Fruit fly (Drosophila melanogaster) whole organism, embryonic: Measurements from ENCODE around the gene klu.

ENCODE experiments used
- Adf1 ChIP-seq: fragments of 200-800 bp; sonication (Bioruptor generic); IDR thresholded peaks from 2 replicates; pipeline ENCODE4 v1.3.6; 2022; ENCODE audit warnings: missing biosample characterization, missing genetic modification characterization
- Aef1 ChIP-seq: fragments of 200-800 bp; sonication (Bioruptor generic); IDR thresholded peaks from 3 replicates; pipeline ENCODE4 v1.3.6; 2022; ENCODE audit warnings: missing biosample characterization, missing genetic modification characterization
- B-H2 ChIP-seq: fragments of 200-800 bp; sonication (Bioruptor generic); optimal IDR thresholded peaks from 2 replicates; lab custom pipeline; 2018; ENCODE audit warnings: missing biosample characterization, mild to moderate bottlenecking, missing genetic modification characterization
- Bgb ChIP-seq: fragments of 200-800 bp; sonication (Bioruptor generic); IDR thresholded peaks from 2 replicates; pipeline ENCODE4 v1.3.6; 2022; ENCODE audit warnings: missing biosample characterization, missing genetic modification characterization; ENCODE audit not compliant: partially characterized antibody
- CG10267 ChIP-seq: fragments of 200-800 bp; sonication (Bioruptor generic); optimal IDR thresholded peaks from 2 replicates; lab custom pipeline; 2018; ENCODE audit warnings: missing biosample characterization, mild to moderate bottlenecking, missing genetic modification characterization, moderate library complexity
- CG10654 ChIP-seq: fragments of 200-800 bp; sonication (Bioruptor generic); optimal IDR thresholded peaks from 2 replicates; lab custom pipeline; 2016; ENCODE audit warnings: missing biosample characterization, missing genetic modification characterization
- CG11093 ChIP-seq: fragments of 200-800 bp; sonication (Bioruptor generic); IDR thresholded peaks from 3 replicates; pipeline ENCODE4 v1.3.6; 2022; ENCODE audit warnings: missing biosample characterization, missing genetic modification characterization
- CG12744 ChIP-seq: fragments of 200-800 bp; sonication (Bioruptor generic); optimal IDR thresholded peaks from 2 replicates; lab custom pipeline; 2016; ENCODE audit warnings: missing biosample characterization, missing genetic modification characterization
- CG14860 ChIP-seq: fragments of 200-800 bp; sonication (Bioruptor generic); IDR thresholded peaks from 3 replicates; pipeline ENCODE4 v1.3.6; 2022; ENCODE audit warnings: missing biosample characterization, missing genetic modification characterization; ENCODE audit not compliant: partially characterized antibody
- CG16815 ChIP-seq: fragments of 200-800 bp; sonication (Bioruptor generic); optimal IDR thresholded peaks from 3 replicates; lab custom pipeline; 2017; ENCODE audit warnings: missing biosample characterization, mild to moderate bottlenecking, missing genetic modification characterization
- CG16863 ChIP-seq: fragments of 200-800 bp; sonication (Bioruptor generic); optimal IDR thresholded peaks from 3 replicates; lab custom pipeline; 2016; ENCODE audit warnings: missing biosample characterization, missing genetic modification characterization
- CG17361 ChIP-seq: fragments of 200-800 bp; sonication (Bioruptor generic); IDR thresholded peaks from 3 replicates; pipeline ENCODE4 v1.3.6; 2022; ENCODE audit warnings: missing biosample characterization, missing genetic modification characterization
- CG1832 ChIP-seq: fragments of 200-800 bp; sonication (Bioruptor generic); optimal IDR thresholded peaks from 2 replicates; lab custom pipeline; 2017; ENCODE audit warnings: missing biosample characterization, mild to moderate bottlenecking, missing genetic modification characterization, inconsistent platforms
- CG2199 ChIP-seq: fragments of 200-800 bp; sonication (Bioruptor generic); IDR thresholded peaks from 3 replicates; pipeline ENCODE4 v1.3.6; 2022; ENCODE audit warnings: missing biosample characterization, missing genetic modification characterization
- CG32767 ChIP-seq: fragments of 200-800 bp; sonication (Bioruptor generic); IDR thresholded peaks from 2 replicates; pipeline ENCODE4 v1.3.6; 2022; ENCODE audit warnings: missing biosample characterization, missing genetic modification characterization
- CG33213 ChIP-seq: fragments of 200-800 bp; sonication (Bioruptor generic); optimal IDR thresholded peaks from 3 replicates; lab custom pipeline; 2016; ENCODE audit warnings: missing biosample characterization, missing genetic modification characterization
- CG34224 ChIP-seq: fragments of 200-800 bp; sonication (Bioruptor generic); IDR thresholded peaks from 3 replicates; pipeline ENCODE4 v1.3.6; 2022; ENCODE audit warnings: missing biosample characterization, missing genetic modification characterization; ENCODE audit not compliant: partially characterized antibody
- CG43689 ChIP-seq: fragments of 200-800 bp; sonication (Bioruptor generic); IDR thresholded peaks from 2 replicates; pipeline ENCODE4 v1.3.6; 2022; ENCODE audit warnings: missing biosample characterization, missing genetic modification characterization
- CG4730 ChIP-seq: fragments of 200-800 bp; sonication (Bioruptor generic); IDR thresholded peaks from 2 replicates; pipeline ENCODE4 v1.3.6; 2022; ENCODE audit warnings: missing biosample characterization, missing genetic modification characterization
- CG7745 ChIP-seq: fragments of 200-800 bp; sonication (Bioruptor generic); optimal IDR thresholded peaks from 2 replicates; lab custom pipeline; 2018; ENCODE audit warnings: missing biosample characterization, mild to moderate bottlenecking, missing genetic modification characterization, moderate library complexity
- CG8944 ChIP-seq: fragments of 200-800 bp; sonication (Bioruptor generic); optimal IDR thresholded peaks from 3 replicates; lab custom pipeline; 2016; ENCODE audit warnings: missing biosample characterization, missing genetic modification characterization
- D ChIP-seq, 2 experiments: fragments of 200-800 bp in 1 of 2; fragments of >200 bp in 1 of 2; sonication (Bioruptor generic) in 1 of 2; optimal IDR thresholded peaks; 2 replicates in 1 of 2; 3 replicates in 1 of 2; lab custom pipeline; 2017; ENCODE audit warnings: mild to moderate bottlenecking in 1 of 2, missing biosample characterization in 1 of 2, missing genetic modification characterization in 1 of 2, missing genetic modification reagents in 1 of 2
- HLH4C ChIP-seq: fragments of 200-800 bp; sonication (Bioruptor generic); IDR thresholded peaks from 3 replicates; pipeline ENCODE4 v1.3.6; 2022; ENCODE audit warnings: missing biosample characterization, missing genetic modification characterization; ENCODE audit not compliant: partially characterized antibody
- HLH54F ChIP-seq: fragments of 200-800 bp; sonication (Bioruptor generic); optimal IDR thresholded peaks from 3 replicates; lab custom pipeline; 2016; ENCODE audit warnings: missing biosample characterization, missing genetic modification characterization
- Hey ChIP-seq: fragments of 200-800 bp; sonication (Bioruptor generic); optimal IDR thresholded peaks from 3 replicates; lab custom pipeline; 2018; ENCODE audit warnings: missing biosample characterization, mild to moderate bottlenecking, missing genetic modification characterization
- Max ChIP-seq: fragments of 200-800 bp; sonication (Bioruptor generic); optimal IDR thresholded peaks from 2 replicates; lab custom pipeline; 2016; ENCODE audit warnings: missing biosample characterization, mild to moderate bottlenecking, missing genetic modification characterization
- Sry-δ ChIP-seq: fragments of 200-800 bp; sonication (Bioruptor generic); optimal IDR thresholded peaks from 2 replicates; lab custom pipeline; 2016; ENCODE audit warnings: missing biosample characterization, missing genetic modification characterization
- bcd ChIP-seq: fragments of 200-800 bp; sonication (Bioruptor generic); optimal IDR thresholded peaks from 2 replicates; lab custom pipeline; 2017; ENCODE audit warnings: missing biosample characterization, mild to moderate bottlenecking, missing genetic modification characterization
- bsh ChIP-seq, 2 experiments: fragments of 200-800 bp; sonication (Bioruptor generic); optimal IDR thresholded peaks; 2 replicates each; lab custom pipeline; 2017 to 2018; ENCODE audit warnings: mild to moderate bottlenecking in 2 of 2, missing biosample characterization in 2 of 2, missing genetic modification characterization in 2 of 2, moderate library complexity in 1 of 2
- cg ChIP-seq: fragments of 200-800 bp; sonication (Bioruptor generic); optimal IDR thresholded peaks from 3 replicates; lab custom pipeline; 2019; ENCODE audit warnings: missing biosample characterization, mild to moderate bottlenecking, missing genetic modification characterization, moderate library complexity
- crol ChIP-seq: fragments of 200-800 bp; sonication (Bioruptor generic); IDR thresholded peaks from 2 replicates; pipeline ENCODE4 v1.3.6; 2022; ENCODE audit warnings: missing biosample characterization, missing genetic modification characterization
- dan ChIP-seq: fragments of 200-800 bp; sonication (Bioruptor generic); IDR thresholded peaks from 2 replicates; pipeline ENCODE4 v1.3.6; 2022; ENCODE audit warnings: missing biosample characterization, missing genetic modification characterization
- dmrt11E ChIP-seq: fragments of 200-800 bp; sonication (Bioruptor generic); optimal IDR thresholded peaks from 3 replicates; lab custom pipeline; 2018; ENCODE audit warnings: missing biosample characterization, mild to moderate bottlenecking, missing genetic modification characterization, moderate library complexity
- fd96Cb ChIP-seq: fragments of 200-800 bp; sonication (Bioruptor generic); optimal IDR thresholded peaks from 2 replicates; lab custom pipeline; 2018; ENCODE audit warnings: missing biosample characterization, mild to moderate bottlenecking, missing genetic modification characterization, moderate library complexity
- gce ChIP-seq: fragments of 200-800 bp; sonication (Bioruptor generic); IDR thresholded peaks from 3 replicates; pipeline ENCODE4 v1.3.6; 2022; ENCODE audit warnings: missing biosample characterization, missing genetic modification characterization
- gem ChIP-seq: fragments of 200-800 bp; sonication (Bioruptor generic); optimal IDR thresholded peaks from 2 replicates; lab custom pipeline; 2019; ENCODE audit warnings: missing biosample characterization, mild to moderate bottlenecking, missing genetic modification characterization, moderate library complexity
- jing ChIP-seq: fragments of 200-800 bp; sonication (Bioruptor generic); optimal IDR thresholded peaks from 2 replicates; lab custom pipeline; 2018; ENCODE audit warnings: missing biosample characterization, mild to moderate bottlenecking, missing genetic modification characterization
- kay ChIP-seq: fragments of 200-800 bp; sonication (Bioruptor generic); optimal IDR thresholded peaks from 2 replicates; lab custom pipeline; 2016; ENCODE audit warnings: missing biosample characterization, missing genetic modification characterization
- onecut ChIP-seq: fragments of 200-800 bp; sonication (Bioruptor generic); IDR thresholded peaks from 2 replicates; pipeline ENCODE4 v1.3.6; 2022; ENCODE audit warnings: missing biosample characterization, missing genetic modification characterization
- pan ChIP-seq, 4 experiments: fragments of >200 bp in 3 of 4; fragments of 200-800 bp in 1 of 4; sonication (Bioruptor generic) in 1 of 4; optimal IDR thresholded peaks in 3 of 4; IDR thresholded peaks in 1 of 4; 2 replicates each; pipeline versions ENCODE4 v1.3.6 to Lab custom; 2017 to 2022; ENCODE audit warnings: missing biosample characterization in 2 of 4, missing genetic modification characterization in 2 of 4, mixed read lengths in 1 of 4
- scrt ChIP-seq: fragments of 200-800 bp; sonication (Bioruptor generic); optimal IDR thresholded peaks from 2 replicates; lab custom pipeline; 2018; ENCODE audit warnings: missing biosample characterization, mild to moderate bottlenecking, missing genetic modification characterization, moderate library complexity
- tgo ChIP-seq: fragments of 200-800 bp; sonication (Bioruptor generic); IDR thresholded peaks from 3 replicates; pipeline ENCODE4 v1.3.6; 2022; ENCODE audit warnings: missing biosample characterization, missing genetic modification characterization
- tll ChIP-seq, 2 experiments: fragments of 200-800 bp in 1 of 2; fragments of >200 bp in 1 of 2; sonication (Bioruptor generic) in 1 of 2; optimal IDR thresholded peaks; 2 replicates each; lab custom pipeline; 2017 to 2019; ENCODE audit warnings: missing biosample characterization in 2 of 2, missing genetic modification characterization in 2 of 2, mild to moderate bottlenecking in 1 of 2, moderate library complexity in 1 of 2
- trem ChIP-seq: fragments of 200-800 bp; optimal IDR thresholded peaks from 3 replicates; lab custom pipeline; 2019; ENCODE audit warnings: missing biosample characterization, mild to moderate bottlenecking, missing genetic modification characterization, moderate library complexity
- tx ChIP-seq: fragments of 200-800 bp; sonication (Bioruptor generic); optimal IDR thresholded peaks from 2 replicates; lab custom pipeline; 2016; ENCODE audit warnings: missing biosample characterization, missing genetic modification characterization
- vfl ChIP-seq: fragments of 200-800 bp; sonication (Bioruptor generic); optimal IDR thresholded peaks from 2 replicates; lab custom pipeline; 2016; ENCODE audit warnings: missing biosample characterization, missing genetic modification characterization

Gene klu

DNA sequence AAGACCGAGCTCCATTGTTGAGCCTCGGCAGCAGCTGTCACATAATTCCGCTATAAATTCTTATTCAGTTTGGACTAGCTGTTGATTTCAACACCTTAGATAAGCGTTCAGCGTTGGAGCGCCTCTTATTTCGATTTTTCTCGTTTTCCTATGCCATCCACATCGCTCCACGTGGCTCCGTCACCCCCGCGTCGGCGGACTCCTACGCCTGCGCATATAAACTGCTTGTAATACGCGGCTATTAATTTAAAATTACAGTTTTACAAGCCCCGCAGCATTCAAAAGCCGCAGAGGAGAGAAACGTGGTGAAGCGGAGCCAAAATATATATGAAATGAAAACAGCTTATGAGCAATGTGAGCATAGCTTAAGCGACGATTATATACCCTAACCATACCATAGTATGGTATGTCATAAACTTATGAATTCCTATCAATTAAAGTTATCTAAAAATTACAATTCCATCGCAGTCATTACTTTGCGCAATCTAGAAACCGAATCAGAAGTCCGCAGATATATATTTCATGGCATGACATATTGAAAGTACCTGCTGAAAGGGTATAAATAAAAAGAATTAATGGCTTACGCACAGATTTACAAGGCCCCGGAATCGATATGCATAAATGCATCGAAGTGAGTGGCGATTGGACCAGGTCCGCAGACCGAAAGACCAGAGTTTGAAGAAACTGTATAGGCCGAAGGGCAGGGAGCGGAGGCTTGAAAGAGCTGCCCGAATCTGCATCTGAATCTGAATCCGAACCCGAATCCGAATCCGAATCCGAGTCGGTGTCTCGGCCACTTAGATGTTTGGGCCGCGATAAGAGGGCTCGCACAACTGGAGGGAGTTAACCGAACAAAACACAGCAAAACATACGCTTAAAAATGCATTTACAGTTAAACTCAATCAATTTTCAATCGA lies 43.0 kb downstream of the klu start (continued):
- TF ChIP-seq Max (GFP tag; lab: Kevin White, UChicago) (peak; percentile 75), CG10654 (GFP tag; lab: Kevin White, UChicago) (peak; percentile 72), CG1832 (GFP tag; lab: Kevin White, UChicago) (no peak), Aef1 (GFP tag; lab: Robert Waterston, UW) (peak; percentile 80), dmrt11E (tag; lab: Kevin White, UChicago) (peak; percentile 90), D (optimal IDR thresholded peaks at IDR 0.05; lab: Kevin White, UChicago) (no peak), D (GFP tag; optimal IDR thresholded peaks at IDR 0.05; lab: Kevin White, UChicago) (peak; percentile 89), B-H2 (GFP tag; lab: Kevin White, UChicago) (no peak), HLH54F (peak; percentile 68), gem (tag; lab: Kevin White, UChicago) (peak; percentile 95), CG7745 (tag; lab: Kevin White, UChicago) (peak; percentile 45), pan (optimal IDR thresholded peaks at IDR 0.05; lab: Kevin White, UChicago) (no peak), pan (GFP tag; optimal IDR thresholded peaks at IDR 0.05 in 1 of 2, IDR thresholded peaks at IDR 0.05 in 1 of 2) (peak in 1 of 2 experiments; percentile 92), bcd (peak; percentile 85), CG8944 (GFP tag; lab: Kevin White, UChicago) (peak; percentile 78), jing (GFP tag; lab: Kevin White, UChicago) (peak; percentile 81), CG43689 (GFP tag; lab: Robert Waterston, UW) (peak; percentile 58), fd96Cb (tag; lab: Kevin White, UChicago) (peak; percentile 90), Hey (tag; lab: Kevin White, UChicago) (no peak), Bgb (GFP tag; lab: Robert Waterston, UW) (no peak), tgo (GFP tag; lab: Robert Waterston, UW) (peak; percentile 89), gce (GFP tag; lab: Robert Waterston, UW) (peak; percentile 81; the same call in 2 of the 3 replicates), HLH4C (no peak), Adf1 (no peak), CG16815 (GFP tag; lab: Kevin White, UChicago) (peak; percentile 60), CG33213 (GFP tag; lab: Kevin White, UChicago) (peak; percentile 52), kay (GFP tag; lab: Kevin White, UChicago) (peak; percentile 67), CG2199 (GFP tag; lab: Robert Waterston, UW) (peak; percentile 61; the same call in 2 of the 3 replicates), CG12744 (GFP tag; lab: Kevin White, UChicago) (peak; percentile 47), dan (peak; percentile 43; the same call in 1 of the 2 replicates), bsh (GFP tag; optimal IDR thresholded peaks at IDR 0.05; lab: Kevin White, UChicago) (peak in 1 of 2 experiments; percentile 95), crol (GFP tag; lab: Robert Waterston, UW) (peak; percentile 54; the same call in 1 of the 2 replicates), tll (GFP tag; optimal IDR thresholded peaks at IDR 0.05; lab: Kevin White, UChicago) (no peak), tx (peak; percentile 68), vfl (GFP tag; lab: Kevin White, UChicago) (peak; percentile 18), scrt (GFP tag; lab: Kevin White, UChicago) (peak; percentile 72), trem (tag; lab: Kevin White, UChicago) (peak; percentile 87), CG14860 (no peak), cg (GFP tag; lab: Kevin White, UChicago) (no peak), CG16863 (GFP tag; lab: Kevin White, UChicago) (peak; percentile 87), CG11093 (GFP tag; lab: Robert Waterston, UW) (peak; percentile 79), CG17361 (peak; percentile 90), CG4730 (GFP tag; lab: Robert Waterston, UW) (peak; percentile 85), CG32767 (GFP tag; lab: Robert Waterston, UW) (peak; percentile 81), CG10267 (tag; lab: Kevin White, UChicago) (peak; percentile 86), onecut (peak; percentile 85), Sry-δ (GFP tag; lab: Kevin White, UChicago) (peak; percentile 32), CG34224 (no peak)
